Fruit fly (Drosophila melanogaster): ENCODE data around the gene loaf.

DNA sequence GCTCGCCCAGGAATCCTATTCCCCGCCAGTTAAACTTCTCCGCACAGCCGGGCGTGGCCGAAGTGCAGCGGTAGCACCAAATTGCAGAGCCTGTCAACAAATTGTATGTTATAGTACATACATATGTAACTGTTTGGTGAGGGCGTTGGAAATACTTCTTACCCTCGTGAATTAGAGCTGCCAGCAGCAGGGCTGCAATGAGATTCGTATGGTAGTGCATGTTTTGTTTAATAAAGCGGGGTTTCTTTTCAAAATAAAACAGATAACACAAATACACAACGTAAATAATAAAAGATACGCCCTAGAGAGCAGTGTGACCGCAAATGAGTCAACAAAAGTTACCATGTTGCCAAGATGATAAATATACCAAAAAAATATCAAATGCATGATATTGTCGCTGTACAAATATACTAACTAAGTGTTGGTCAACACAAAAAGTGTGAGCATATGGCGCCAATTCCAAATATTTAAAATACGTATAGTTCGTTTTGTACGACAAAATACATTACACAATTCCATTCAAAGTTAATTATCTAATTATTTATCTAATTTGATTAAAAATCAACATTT is 54.8 kb downstream of the loaf start, which contains the start of gene crim:
- TF ChIP-seq CG8319 (GFP tag; optimal IDR thresholded peaks at IDR 0.05): no peak
- TF ChIP-seq Sox15 (GFP tag; optimal IDR thresholded peaks at IDR 0.05): no peak
- TF ChIP-seq lz (GFP tag; optimal IDR thresholded peaks at IDR 0.05): no peak
- no peak for TF ChIP-seq CG31627 (GFP tag; optimal IDR thresholded peaks at IDR 0.05)
